Fruit fly (Drosophila melanogaster): ENCODE measurements around the gene CG12991.
A peak's percentile ranks its signal among the peaks of the same experiment; 100 is the strongest.

CG12991 gene

dm6 chrX:17531549-17532131 is 48.0 kb upstream of the CG12991 start (continued):
- TF ChIP-seq CG14050 (GFP tag; IDR thresholded peaks at IDR 0.05) (peak; percentile 37; the same call in 1 of the 3 replicates), pros (GFP tag; optimal IDR thresholded peaks at IDR 0.05) (no peak), chif (GFP tag; optimal IDR thresholded peaks at IDR 0.05) (peak; percentile 56 to 72), row (GFP tag; IDR thresholded peaks at IDR 0.05) (peak; percentile 42; the same call in 2 of the 3 replicates), Oaz (GFP tag; IDR thresholded peaks at IDR 0.05) (peak; percentile 65), CG7786 (GFP tag; optimal IDR thresholded peaks at IDR 0.05) (peak; percentile 0), bab2 (GFP tag; optimal IDR thresholded peaks at IDR 0.05) (peak; percentile 78), CG12299 (tag; optimal IDR thresholded peaks at IDR 0.05) (no peak), ci (GFP tag; IDR thresholded peaks at IDR 0.05) (peak; percentile 92), dimm (GFP tag; IDR thresholded peaks at IDR 0.05) (peak; percentile 42; the same call in 1 of the 2 replicates), gcm (GFP tag; optimal IDR thresholded peaks at IDR 0.05) (no peak), ttk (GFP tag; IDR thresholded peaks at IDR 0.05) (peak; percentile 80), tin (GFP tag; optimal IDR thresholded peaks at IDR 0.05) (peak; percentile 80), Dad (GFP tag; optimal IDR thresholded peaks at IDR 0.05) (peak; percentile 7), h (optimal IDR thresholded peaks at IDR 0.05) (no peak), CG8089 (GFP tag; optimal IDR thresholded peaks at IDR 0.05) (peak; percentile 72), CG1647 (GFP tag; optimal IDR thresholded peaks at IDR 0.05) (peak; percentile 19), CG32767 (GFP tag; IDR thresholded peaks at IDR 0.05) (0 out of 2 replicates have a peak, but pooled peaks have one; percentile 26), CG11247 (GFP tag; IDR thresholded peaks at IDR 0.05) (peak; percentile 92), inv (GFP tag; IDR thresholded peaks at IDR 0.05; ENCODE audit: partially characterized antibody) (no peak), trem (tag; optimal IDR thresholded peaks at IDR 0.05) (no peak), CG9876 (GFP tag; optimal IDR thresholded peaks at IDR 0.05) (peak; percentile 60), Sox100B (GFP tag; optimal IDR thresholded peaks at IDR 0.05) (no peak), jing (GFP tag; optimal IDR thresholded peaks at IDR 0.05) (peak; percentile 38), ind (GFP tag; optimal IDR thresholded peaks at IDR 0.05) (peak; percentile 60), crp (GFP tag; optimal IDR thresholded peaks at IDR 0.05) (no peak), prd (optimal IDR thresholded peaks at IDR 0.05) (no peak), prd (GFP tag; IDR thresholded peaks at IDR 0.05) (peak; percentile 85), stc (GFP tag; IDR thresholded peaks at IDR 0.05) (peak; percentile 59), CG10267 (tag; optimal IDR thresholded peaks at IDR 0.05) (peak; percentile 23), pnt (GFP tag; optimal IDR thresholded peaks at IDR 0.05) (peak; percentile 72), so (GFP tag; IDR thresholded peaks at IDR 0.05) (peak; percentile 18; the same call in 1 of the 3 replicates), Pdp1 (GFP tag; optimal IDR thresholded peaks at IDR 0.05) (peak; percentile 57 to 58), zen (tag; optimal IDR thresholded peaks at IDR 0.05) (peak; percentile 36), CG2889 (GFP tag; IDR thresholded peaks at IDR 0.05) (peak; percentile 6; the same call in 1 of the 3 replicates), cwo (GFP tag; optimal IDR thresholded peaks at IDR 0.05) (no peak), Trl (optimal IDR thresholded peaks at IDR 0.05) (no peak), Trl (GFP tag; optimal IDR thresholded peaks at IDR 0.05) (peak; percentile 56), Hey (tag; optimal IDR thresholded peaks at IDR 0.05) (no peak), CG3065 (GFP tag; optimal IDR thresholded peaks at IDR 0.05) (peak; percentile 18), BEAF-32 (GFP tag; optimal IDR thresholded peaks at IDR 0.05) (peak; percentile 2), dmrt11E (tag; optimal IDR thresholded peaks at IDR 0.05) (peak; percentile 54), Hand (GFP tag; optimal IDR thresholded peaks at IDR 0.05) (no peak), Hr78 (GFP tag; optimal IDR thresholded peaks at IDR 0.05) (no peak), kni (GFP tag; optimal IDR thresholded peaks at IDR 0.05) (peak; percentile 63), sob (GFP tag; IDR thresholded peaks at IDR 0.05) (peak; percentile 66), maf-S (GFP tag; optimal IDR thresholded peaks at IDR 0.05) (peak; percentile 5), Chrac-16 (GFP tag; optimal IDR thresholded peaks at IDR 0.05) (peak; percentile 73), esg (GFP tag; conservative IDR thresholded peaks at IDR 0.05) (peak; percentile 58), Nf-YC (tag; optimal IDR thresholded peaks at IDR 0.05) (peak; percentile 27)

Measured in whole organism, embryonic.